Worm (Caenorhabditis elegans): ENCODE measurements around the gene ins-12.

ins-12 gene

DNA sequence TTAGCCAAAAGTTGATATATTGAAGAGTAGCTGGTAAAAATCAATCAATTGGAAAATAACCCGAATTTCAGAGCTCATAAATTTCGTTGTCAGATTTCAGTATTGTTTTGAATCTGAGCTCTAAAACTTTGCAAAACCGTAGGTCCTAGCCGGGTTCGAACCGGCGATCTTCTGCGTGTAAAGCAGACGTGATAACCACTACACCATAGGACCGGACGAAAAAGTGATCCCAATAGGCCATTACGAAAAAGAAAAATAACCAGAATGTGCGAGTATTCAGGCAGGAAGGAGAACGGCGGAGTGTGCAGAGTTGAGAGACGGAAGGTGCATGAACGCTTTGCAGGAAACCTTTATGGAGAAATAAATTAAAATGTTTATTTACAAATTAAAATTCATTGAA lies 22.6 kb downstream of the ins-12 start (continued):
- TF ChIP-seq lin-54 (GFP tag; optimal IDR thresholded peaks at IDR 0.05) (peak; percentile 58), snpc-4 (GFP tag; optimal IDR thresholded peaks at IDR 0.05) (peak; percentile 54), snpc-4 (tag; optimal IDR thresholded peaks at IDR 0.05) (peak; percentile 25 to 86 (median 70)), F37B4.10 (GFP tag; IDR thresholded peaks at IDR 0.05) (no peak), ztf-6 (GFP tag; IDR thresholded peaks at IDR 0.05) (no peak), xnd-1 (tag; optimal IDR thresholded peaks at IDR 0.05) (no peak), mcd-1 (GFP tag; IDR thresholded peaks at IDR 0.05) (0 out of 2 replicates have a peak, but pooled peaks have one; percentile 46), Y56A3A.18 (GFP tag; IDR thresholded peaks at IDR 0.05) (0 out of 2 replicates have a peak, but pooled peaks have one; percentile 55), him-1 (tag; optimal IDR thresholded peaks at IDR 0.05) (peak; percentile 80), ztf-26 (tag; optimal IDR thresholded peaks at IDR 0.05) (peak; percentile 7), pha-4 (tag; optimal IDR thresholded peaks at IDR 0.05) (no peak), nhr-179 (tag; optimal IDR thresholded peaks at IDR 0.05) (no peak), aptf-3 (GFP tag; IDR thresholded peaks at IDR 0.05) (no peak), ztf-25 (GFP tag; IDR thresholded peaks at IDR 0.05) (no peak), hmg-20 (GFP tag; IDR thresholded peaks at IDR 0.05) (no peak), ets-4 (GFP tag; optimal IDR thresholded peaks at IDR 0.05) (no peak), somi-1 (GFP tag; optimal IDR thresholded peaks at IDR 0.05) (no peak), zfh-2 (GFP tag; conservative IDR thresholded peaks at IDR 0.05) (no peak), lsl-1 (GFP tag; optimal IDR thresholded peaks at IDR 0.05) (peak; percentile 8), tlf-1 (GFP tag; optimal IDR thresholded peaks at IDR 0.05) (no peak), Y95B8A.8 (GFP tag; IDR thresholded peaks at IDR 0.05) (no peak), akir-1 (GFP tag; optimal IDR thresholded peaks at IDR 0.05) (no peak), hlh-12 (tag; optimal IDR thresholded peaks at IDR 0.05) (no peak), gei-17 (GFP tag; optimal IDR thresholded peaks at IDR 0.05) (no peak), attf-6 (GFP tag; IDR thresholded peaks at IDR 0.05) (peak; percentile 70), B0336.3 (GFP tag; IDR thresholded peaks at IDR 0.05) (0 out of 2 replicates have a peak, but pooled peaks have one; percentile 28), B0261.1 (tag; optimal IDR thresholded peaks at IDR 0.05) (peak; percentile 90), F57C9.4 (tag; optimal IDR thresholded peaks at IDR 0.05) (no peak), ztf-28 (GFP tag; IDR thresholded peaks at IDR 0.05) (no peak), lin-40 (tag; optimal IDR thresholded peaks at IDR 0.05) (peak; percentile 48), Y53G8AR.9 (GFP tag; conservative IDR thresholded peaks at IDR 0.05) (no peak), egl-44 (GFP tag; IDR thresholded peaks at IDR 0.05) (no peak), dpl-1 (GFP tag; optimal IDR thresholded peaks at IDR 0.05) (no peak), nhr-27 (tag; optimal IDR thresholded peaks at IDR 0.05) (no peak), tbx-9 (tag; optimal IDR thresholded peaks at IDR 0.05; ENCODE audit: borderline replicate concordance) (no peak)

DNA sequence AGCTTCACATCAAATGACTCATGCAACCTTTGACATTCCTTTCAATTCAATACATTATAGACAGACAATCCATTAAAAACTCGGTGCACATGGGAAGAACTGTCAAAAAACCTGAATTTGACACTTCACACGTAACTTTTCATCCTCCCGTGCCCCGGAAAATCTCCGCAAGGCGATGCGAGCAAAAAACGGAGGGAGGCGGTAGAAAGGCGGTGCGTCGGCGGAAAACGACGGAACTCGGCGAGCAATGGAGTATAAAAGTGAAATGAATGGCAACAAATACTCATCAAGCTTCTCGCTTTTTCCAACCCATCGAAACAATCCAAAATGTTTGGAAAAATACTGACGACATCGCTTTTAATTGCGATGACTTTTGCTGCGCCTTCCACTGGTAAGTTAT lies 23.6 kb downstream of the ins-12 start, which contains the start of gene T25E4.1:
T25E4.1 (plus strand) TSS at position 301 of the 400 bp plus-strand sequence.
- TF ChIP-seq C06A6.2 (GFP tag; conservative IDR thresholded peaks at IDR 0.05) = no peak
- TF ChIP-seq ama-1 (optimal IDR thresholded peaks at IDR 0.05) = no peak
- no peak for TF ChIP-seq ama-1 (GFP tag; optimal IDR thresholded peaks at IDR 0.05)
- TF ChIP-seq mxl-1 (tag; optimal IDR thresholded peaks at IDR 0.05) = no peak
- TF ChIP-seq ztf-25 (GFP tag; IDR thresholded peaks at IDR 0.05) = no peak
- TF ChIP-seq ztf-3 (GFP tag; optimal IDR thresholded peaks at IDR 0.05) = no peak
- no peak for TF ChIP-seq mel-28 (tag; optimal IDR thresholded peaks at IDR 0.05; ENCODE audit: borderline replicate concordance)

All from whole organism, young adult.